Worm (Caenorhabditis elegans) whole organism, mixed stage, embryonic: ENCODE results near the gene ZK666.8.

Experiments used
- ceh-39 ChIP-seq: fragments of 150-350 bp; optimal IDR thresholded peaks from 2 replicates; lab custom pipeline; 2014; ENCODE audit warnings: missing biosample characterization, missing genetic modification characterization
- elt-3 ChIP-seq: fragments of 150-350 bp; optimal IDR thresholded peaks from 2 replicates; lab custom pipeline; 2014; ENCODE audit warnings: missing biosample characterization, missing genetic modification characterization
- mab-5 ChIP-seq: fragments of 150-350 bp; optimal IDR thresholded peaks from 2 replicates; lab custom pipeline; 2014; ENCODE audit warnings: missing biosample characterization, missing genetic modification characterization
- mep-1 ChIP-seq: fragments of 150-350 bp; optimal IDR thresholded peaks from 2 replicates; lab custom pipeline; 2017; ENCODE audit warnings: missing biosample characterization, missing genetic modification reagents, missing genetic modification characterization, inconsistent platforms
- nhr-12 ChIP-seq: fragments of 150-350 bp; optimal IDR thresholded peaks from 2 replicates; lab custom pipeline; 2014; ENCODE audit warnings: missing biosample characterization, missing genetic modification characterization
- nhr-28 ChIP-seq: fragments of 150-350 bp; optimal IDR thresholded peaks from 2 replicates; lab custom pipeline; 2014; ENCODE audit warnings: missing biosample characterization, missing genetic modification characterization
- snpc-4 ChIP-seq: fragments of 150-350 bp; optimal IDR thresholded peaks from 2 replicates; lab custom pipeline; 2014; ENCODE audit warnings: missing biosample characterization, missing genetic modification characterization
- unc-39 ChIP-seq: fragments of 150-350 bp; optimal IDR thresholded peaks from 2 replicates; lab custom pipeline; 2014; ENCODE audit warnings: missing biosample characterization, missing genetic modification characterization
- unc-62 ChIP-seq: fragments of 150-350 bp; optimal IDR thresholded peaks from 2 replicates; lab custom pipeline; 2014; ENCODE audit warnings: missing biosample characterization, missing genetic modification reagents, missing genetic modification characterization
- zip-8 ChIP-seq: fragments of 150-350 bp; optimal IDR thresholded peaks from 2 replicates; lab custom pipeline; 2014; ENCODE audit warnings: missing biosample characterization, missing genetic modification characterization
- ztf-11 ChIP-seq: fragments of 150-350 bp; optimal IDR thresholded peaks from 2 replicates; lab custom pipeline; 2014; ENCODE audit warnings: missing biosample characterization, missing genetic modification characterization

DNA sequence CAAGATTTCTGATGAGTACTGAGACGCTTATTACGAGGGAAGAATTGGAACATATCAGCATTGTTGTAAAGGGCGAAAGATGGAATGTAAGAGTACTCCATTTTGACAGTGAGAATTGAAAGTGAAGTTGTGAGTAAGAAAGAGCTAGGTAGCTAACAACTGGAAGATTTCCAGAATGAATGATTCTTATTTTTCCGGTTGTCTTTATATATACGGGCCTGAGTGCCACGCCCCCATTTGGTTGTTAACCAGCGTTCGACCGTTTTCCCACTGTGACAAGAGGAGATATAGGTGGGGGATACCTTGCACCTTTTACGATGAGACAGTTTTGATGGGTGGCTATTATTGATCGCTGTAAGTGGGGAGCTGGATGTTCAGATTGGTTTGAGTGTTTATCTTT, 21.7 kb downstream of the ZK666.8 start, which contains the start of gene ZK666.1:
- no peak for TF ChIP-seq unc-39
- no peak for TF ChIP-seq nhr-28 (tag; lab: Kevin White, UChicago)
- no peak for TF ChIP-seq mep-1
- TF ChIP-seq mab-5 (tag; lab: Kevin White, UChicago), result no peak
- TF ChIP-seq unc-62 (GFP tag; lab: Kevin White, UChicago), result no peak
- TF ChIP-seq snpc-4 (tag; lab: Kevin White, UChicago), result no peak
- TF ChIP-seq zip-8 (tag; lab: Kevin White, UChicago), result no peak
- TF ChIP-seq nhr-12 (tag; lab: Kevin White, UChicago), result no peak
- TF ChIP-seq ceh-39 (tag; lab: Kevin White, UChicago), result no peak
- TF ChIP-seq elt-3 (tag; lab: Kevin White, UChicago), result no peak
- TF ChIP-seq ztf-11 (tag; lab: Kevin White, UChicago), result no peak
